Worm (Caenorhabditis elegans) whole organism, L3 larva: ENCODE results near the gene col-13.

ENCODE experiments used
- aly-2 ChIP-seq: fragments of 150-350 bp; optimal IDR thresholded peaks from 2 replicates; lab custom pipeline; 2014; ENCODE audit warnings: missing biosample characterization, missing genetic modification characterization
- ceh-9 ChIP-seq: sonication (generic microtip); optimal IDR thresholded peaks from 2 replicates; lab custom pipeline; 2018; ENCODE audit warnings: missing biosample characterization, missing genetic modification characterization
- egl-5 ChIP-seq: fragments of 150-350 bp; optimal IDR thresholded peaks from 2 replicates; lab custom pipeline; 2017; ENCODE audit warnings: missing biosample characterization, missing genetic modification reagents, missing genetic modification characterization, inconsistent platforms
- fos-1 ChIP-seq: fragments of 150-350 bp; optimal IDR thresholded peaks from 2 replicates; lab custom pipeline; 2014; ENCODE audit warnings: missing biosample characterization, missing genetic modification characterization
- unc-39 ChIP-seq: sonication (generic microtip); optimal IDR thresholded peaks from 4 replicates; lab custom pipeline; 2017; ENCODE audit warnings: missing biosample characterization, missing genetic modification characterization
- zag-1 ChIP-seq: fragments of 150-350 bp; optimal IDR thresholded peaks from 2 replicates; lab custom pipeline; 2014; ENCODE audit warnings: missing biosample characterization, missing genetic modification characterization
- ztf-11 ChIP-seq: fragments of 150-350 bp; optimal IDR thresholded peaks from 2 replicates; lab custom pipeline; 2014; ENCODE audit warnings: missing biosample characterization, missing genetic modification characterization

DNA sequence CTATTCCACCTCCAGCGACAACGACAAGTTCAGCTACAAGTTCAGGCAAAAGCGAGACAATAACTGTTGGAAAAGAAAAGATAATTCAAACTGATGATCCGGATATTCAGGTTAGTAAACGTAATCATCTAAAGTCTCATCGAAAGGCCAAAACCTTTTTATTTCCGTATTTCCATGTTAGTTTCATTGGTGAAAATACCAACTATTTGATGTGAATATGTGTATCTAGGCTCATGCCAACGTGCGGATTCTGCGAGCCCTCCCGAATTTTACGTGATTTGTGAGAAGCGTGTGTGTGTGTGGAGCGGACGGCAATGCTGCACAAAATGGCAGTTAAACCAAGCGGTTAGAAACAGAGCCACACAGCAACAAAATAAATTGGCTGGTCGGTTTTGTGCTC lies 49.3 kb upstream of the col-13 start:
- TF ChIP-seq egl-5: no peak
- no peak for TF ChIP-seq fos-1
- TF ChIP-seq ztf-11 (tag; lab: Kevin White, UChicago): no peak
- TF ChIP-seq unc-39 (tag; lab: Kevin White, UChicago): no peak
- TF ChIP-seq ceh-9: no peak
- no peak for TF ChIP-seq aly-2
- TF ChIP-seq zag-1 (tag; lab: Kevin White, UChicago): no peak
